Fruit fly (Drosophila melanogaster): Measurements from ENCODE around the gene ATPsyndelta.

Gene ATPsyndelta

dm6 chrX:10234024-10234520 is 21.3 kb downstream of the ATPsyndelta start (continued):
- TF ChIP-seq row (GFP tag; IDR thresholded peaks at IDR 0.05) (0 out of 3 replicates have a peak, but pooled peaks have one; percentile 9), CG12769 (tag; optimal IDR thresholded peaks at IDR 0.05) (peak; percentile 33), al (GFP tag; IDR thresholded peaks at IDR 0.05) (no peak), Atf3 (GFP tag; optimal IDR thresholded peaks at IDR 0.05) (no peak), cg (GFP tag; optimal IDR thresholded peaks at IDR 0.05) (no peak), CG42726 (GFP tag; IDR thresholded peaks at IDR 0.05; ENCODE audit: partially characterized antibody) (no peak), vvl (GFP tag; IDR thresholded peaks at IDR 0.05) (peak; percentile 38; the same call in 1 of the 2 replicates), sd (tag; optimal IDR thresholded peaks at IDR 0.05) (peak; percentile 60), gt (GFP tag; IDR thresholded peaks at IDR 0.05) (no peak)

dm6 chrX:10241919-10242318 is 29.1 kb downstream of the ATPsyndelta start:
- TF ChIP-seq peb (GFP tag; IDR thresholded peaks at IDR 0.05) (no peak), CG7987 (GFP tag; optimal IDR thresholded peaks at IDR 0.05) (no peak), hkb (optimal IDR thresholded peaks at IDR 0.05) (no peak), hkb (GFP tag; IDR thresholded peaks at IDR 0.05) (0 out of 2 replicates have a peak, but pooled peaks have one; percentile 9), CG11504 (tag; optimal IDR thresholded peaks at IDR 0.05) (peak; percentile 38), lab (GFP tag; optimal IDR thresholded peaks at IDR 0.05) (peak; percentile 14), pan (optimal IDR thresholded peaks at IDR 0.05) (no peak), pan (GFP tag; optimal IDR thresholded peaks at IDR 0.05 in 1 of 2, IDR thresholded peaks at IDR 0.05 in 1 of 2) (peak in 1 of 2 experiments; percentile 22), CG2120 (GFP tag; optimal IDR thresholded peaks at IDR 0.05) (peak; percentile 23), dmrt99B (tag; optimal IDR thresholded peaks at IDR 0.05) (peak; percentile 45), Rfx (GFP tag; IDR thresholded peaks at IDR 0.05) (0 out of 2 replicates have a peak, but pooled peaks have one; percentile 5), CG11085 (GFP tag; IDR thresholded peaks at IDR 0.05) (no peak), CG9609 (GFP tag; optimal IDR thresholded peaks at IDR 0.05) (no peak), gem (tag; optimal IDR thresholded peaks at IDR 0.05) (peak; percentile 36), ind (GFP tag; optimal IDR thresholded peaks at IDR 0.05) (no peak), MTF-1 (GFP tag; optimal IDR thresholded peaks at IDR 0.05; ENCODE audit: borderline replicate concordance) (no peak), Sox102F (GFP tag; optimal IDR thresholded peaks at IDR 0.05) (peak; percentile 18), row (GFP tag; IDR thresholded peaks at IDR 0.05) (peak; percentile 40; the same call in 1 of the 3 replicates), sens (GFP tag) (peak; percentile 58), Aef1 (GFP tag; IDR thresholded peaks at IDR 0.05) (no peak), Tbp (GFP tag; optimal IDR thresholded peaks at IDR 0.05) (no peak), D19A (tag; optimal IDR thresholded peaks at IDR 0.05) (peak; percentile 52), Med (GFP tag) (peak; percentile 36), salm (tag; optimal IDR thresholded peaks at IDR 0.05) (no peak), HLHmδ (GFP tag; optimal IDR thresholded peaks at IDR 0.05) (no peak), Hr51 (GFP tag; optimal IDR thresholded peaks at IDR 0.05) (peak in 1 of 2 experiments; percentile 18), stwl (tag; optimal IDR thresholded peaks at IDR 0.05) (no peak), CG2678 (tag; optimal IDR thresholded peaks at IDR 0.05) (peak; percentile 6), CG7839 (tag; optimal IDR thresholded peaks at IDR 0.05) (peak; percentile 4)

dm6 chrX:10242883-10243282 is 30.1 kb downstream of the ATPsyndelta start:
- no peak for TF ChIP-seq fd64A (GFP tag; optimal IDR thresholded peaks at IDR 0.05)
- TF ChIP-seq CG2678 (tag; optimal IDR thresholded peaks at IDR 0.05): no peak
- no peak for TF ChIP-seq GATAe (GFP tag; conservative IDR thresholded peaks at IDR 0.05)
- TF ChIP-seq CG12744 (GFP tag; optimal IDR thresholded peaks at IDR 0.05): peak; percentile 56
- TF ChIP-seq pho (GFP tag; optimal IDR thresholded peaks at IDR 0.05): no peak
- no peak for TF ChIP-seq chinmo (GFP tag; IDR thresholded peaks at IDR 0.05; ENCODE audit: partially characterized antibody)
- TF ChIP-seq CG15514 (GFP tag; optimal IDR thresholded peaks at IDR 0.05): no peak
- TF ChIP-seq dmrt99B (tag; optimal IDR thresholded peaks at IDR 0.05): no peak
- no peak for TF ChIP-seq Ravus (GFP tag; IDR thresholded peaks at IDR 0.05)
- no peak for TF ChIP-seq Eip74EF (GFP tag; optimal IDR thresholded peaks at IDR 0.05)
- TF ChIP-seq CG7372 (GFP tag; IDR thresholded peaks at IDR 0.05): peak; percentile 93
- peak; percentile 56 for TF ChIP-seq fd102C (GFP tag; optimal IDR thresholded peaks at IDR 0.05)
- peak; percentile 38 for TF ChIP-seq CG7271 (tag; optimal IDR thresholded peaks at IDR 0.05)
- TF ChIP-seq Xrp1 (GFP tag; IDR thresholded peaks at IDR 0.05): 0 out of 2 replicates have a peak, but pooled peaks have one; percentile 11

All from whole organism, embryonic.